Fruit fly (Drosophila melanogaster) whole organism, pupa: ENCODE data around the gene CG6231.

ENCODE experiments used
- CG13204 ChIP-seq: fragments of 200-800 bp; sonication (Bioruptor generic); optimal IDR thresholded peaks from 2 replicates; lab custom pipeline; 2018; ENCODE audit warnings: missing biosample characterization, mild to moderate bottlenecking, missing genetic modification characterization, moderate library complexity
- CG15710 ChIP-seq: fragments of 200-800 bp; sonication (Bioruptor generic); optimal IDR thresholded peaks from 2 replicates; lab custom pipeline; 2018; ENCODE audit warnings: missing biosample characterization, mild to moderate bottlenecking, missing genetic modification characterization, moderate library complexity
- CG32121 ChIP-seq: fragments of 200-800 bp; sonication (Bioruptor generic); IDR thresholded peaks from 2 replicates; pipeline ENCODE4 v1.3.6; 2022; ENCODE audit warnings: missing biosample characterization, missing genetic modification characterization
- EcR ChIP-seq: fragments of 200-800 bp; sonication (Bioruptor generic); optimal IDR thresholded peaks from 3 replicates; lab custom pipeline; 2019; ENCODE audit warnings: missing biosample characterization, missing genetic modification characterization, mild to moderate bottlenecking, moderate library complexity, missing genetic modification reagents
- Pif1A ChIP-seq: fragments of 200-800 bp; sonication (Bioruptor generic); optimal IDR thresholded peaks from 3 replicates; lab custom pipeline; 2016; ENCODE audit warnings: missing biosample characterization, missing genetic modification characterization
- Snoo ChIP-seq: fragments of 200-800 bp; sonication (Bioruptor generic); optimal IDR thresholded peaks from 3 replicates; lab custom pipeline; 2017; ENCODE audit warnings: missing biosample characterization, mild to moderate bottlenecking, missing genetic modification characterization, inconsistent platforms

- TF ChIP-seq EcR, result no peak
- TF ChIP-seq CG13204 (GFP tag; lab: Kevin White, UChicago), result no peak
- TF ChIP-seq Snoo (tag; lab: Kevin White, UChicago), result no peak
- no peak for TF ChIP-seq Pif1A (GFP tag; lab: Kevin White, UChicago)
- no peak for TF ChIP-seq CG32121
- TF ChIP-seq CG15710 (tag; lab: Kevin White, UChicago), result no peak
These were observed 25.2 kb upstream of the CG6231 start, which contains the start of gene CG6184 for dm6 chr3R:19657766-19658165.
